Worm (Caenorhabditis elegans) whole organism, L4 larva: ENCODE data around the gene picc-1.
A peak's percentile ranks its signal among the peaks of the same experiment; 100 is the strongest.

Experiments
- F10B5.3 ChIP-seq: sonication (generic microtip); optimal IDR thresholded peaks from 2 replicates; lab custom pipeline; 2016; ENCODE audit warnings: mild to moderate bottlenecking, missing genetic modification characterization, missing compliant biosample characterization
- F26F4.8 ChIP-seq: fragments of 200-800 bp; sonication (Bioruptor generic); conservative IDR thresholded peaks from 2 replicates; pipeline ENCODE4 v1.3.6; 2022; ENCODE audit warnings: missing genetic modification characterization, missing compliant biosample characterization
- F49E8.2 ChIP-seq: sonication (generic microtip); optimal IDR thresholded peaks from 2 replicates; lab custom pipeline; 2016; ENCODE audit warnings: missing compliant biosample characterization, mild to moderate bottlenecking, missing genetic modification characterization, borderline replicate concordance
- R02D3.7 ChIP-seq: fragments of 150-350 bp; sonication (generic microtip); optimal IDR thresholded peaks from 3 replicates; lab custom pipeline; 2014; ENCODE audit warnings: missing biosample characterization, missing genetic modification characterization
- T26A8.4 ChIP-seq: fragments of 200-800 bp; sonication (Bioruptor generic); IDR thresholded peaks from 2 replicates; pipeline ENCODE4 v1.3.6; 2022; ENCODE audit warnings: missing genetic modification characterization, missing compliant biosample characterization
- Y105C5A.15 ChIP-seq: fragments of 200-800 bp; sonication (Bioruptor generic); IDR thresholded peaks from 2 replicates; pipeline ENCODE4 v1.3.6; 2022; ENCODE audit warnings: missing genetic modification characterization, missing compliant biosample characterization
- Y48G9A.11 ChIP-seq: fragments of 200-800 bp; sonication (Bioruptor generic); IDR thresholded peaks from 2 replicates; pipeline ENCODE4 v1.3.6; 2022; ENCODE audit warnings: missing genetic modification reagents, missing genetic modification characterization, missing compliant biosample characterization
- Y5F2A.4 ChIP-seq: fragments of 200-800 bp; sonication (Bioruptor generic); optimal IDR thresholded peaks from 2 replicates; lab custom pipeline; 2018; ENCODE audit warnings: mild to moderate bottlenecking, missing genetic modification characterization, missing compliant biosample characterization
- aha-1 ChIP-seq: fragments of 150-350 bp; peaks from one replicate; lab custom pipeline; 2014; ENCODE audit warnings: missing biosample characterization, missing genetic modification characterization
- ama-1 ChIP-seq: fragments of 150-350 bp; optimal IDR thresholded peaks from 2 replicates; lab custom pipeline; 2014; ENCODE audit warnings: inconsistent platforms, mixed read lengths
- arid-1 ChIP-seq: fragments of 200-800 bp; sonication (Bioruptor generic); conservative IDR thresholded peaks from 2 replicates; pipeline ENCODE4 v1.3.6; 2022; ENCODE audit warnings: missing genetic modification reagents, missing genetic modification characterization, missing compliant biosample characterization
- ceh-44 ChIP-seq: fragments of 200-800 bp; sonication (Bioruptor generic); IDR thresholded peaks from 2 replicates; pipeline ENCODE4 v1.3.6; 2022; ENCODE audit warnings: missing genetic modification reagents, missing genetic modification characterization, missing compliant biosample characterization
- ceh-82 ChIP-seq: sonication (generic microtip); optimal IDR thresholded peaks from 2 replicates; lab custom pipeline; 2017; ENCODE audit warnings: missing biosample characterization, missing genetic modification characterization
- cey-2 ChIP-seq: sonication (generic microtip); optimal IDR thresholded peaks from 3 replicates; lab custom pipeline; 2017; ENCODE audit warnings: missing genetic modification characterization, mild to moderate bottlenecking, missing compliant biosample characterization, antibody characterized with exemption, borderline replicate concordance; ENCODE audit not compliant: insufficient read depth
- daf-16 ChIP-seq, 3 experiments: sonication (generic microtip); optimal IDR thresholded peaks; 2 replicates each; lab custom pipeline; 2016 to 2017; ENCODE audit warnings: missing genetic modification characterization in 3 of 3, missing genetic modification reagents in 3 of 3, mild to moderate bottlenecking in 2 of 3, missing compliant biosample characterization in 2 of 3, missing biosample characterization in 1 of 3, moderate library complexity in 1 of 3
- daf-19 ChIP-seq: fragments of 200-800 bp; sonication (Bioruptor generic); conservative IDR thresholded peaks from 2 replicates; pipeline ENCODE4 v1.3.6; 2022; ENCODE audit warnings: missing genetic modification characterization, missing compliant biosample characterization
- dmd-6 ChIP-seq: fragments of 200-800 bp; sonication (Bioruptor generic); IDR thresholded peaks from 2 replicates; pipeline ENCODE4 v1.3.6; 2022; ENCODE audit warnings: missing genetic modification reagents, missing genetic modification characterization, missing compliant biosample characterization
- dmd-8 ChIP-seq: fragments of 200-800 bp; sonication (Bioruptor generic); IDR thresholded peaks from 2 replicates; pipeline ENCODE4 v1.3.6; 2022; ENCODE audit warnings: missing genetic modification characterization, missing compliant biosample characterization
- dmd-9 ChIP-seq: fragments of 200-800 bp; sonication (Bioruptor generic); IDR thresholded peaks from 2 replicates; pipeline ENCODE4 v1.3.6; 2022; ENCODE audit warnings: missing genetic modification reagents, missing genetic modification characterization, missing compliant biosample characterization
- gei-8 ChIP-seq: fragments of 200-800 bp; sonication (Bioruptor generic); optimal IDR thresholded peaks from 2 replicates; lab custom pipeline; 2018; ENCODE audit warnings: mild to moderate bottlenecking, missing genetic modification characterization, missing compliant biosample characterization
- hif-1 ChIP-seq, 2 experiments: sonication (generic microtip); optimal IDR thresholded peaks; 2 replicates each; lab custom pipeline; 2016 to 2017; ENCODE audit warnings: missing compliant biosample characterization in 2 of 2, missing genetic modification characterization in 2 of 2, missing genetic modification reagents in 2 of 2, missing genotype in 2 of 2, mild to moderate bottlenecking in 1 of 2
- hlh-30 ChIP-seq: sonication (generic microtip); optimal IDR thresholded peaks from 2 replicates; lab custom pipeline; 2017; ENCODE audit warnings: antibody characterized with exemption, mild to moderate bottlenecking, missing genetic modification characterization, missing compliant biosample characterization; ENCODE audit not compliant: insufficient read depth
- hmg-1.1 ChIP-seq: fragments of 200-800 bp; sonication (Bioruptor generic); IDR thresholded peaks from 2 replicates; pipeline ENCODE4 v1.3.6; 2022; ENCODE audit warnings: missing genetic modification reagents, missing genetic modification characterization, missing compliant biosample characterization
- jun-1 ChIP-seq: fragments of 150-350 bp; optimal IDR thresholded peaks from 2 replicates; lab custom pipeline; 2014; ENCODE audit warnings: missing biosample characterization, missing genetic modification reagents, missing genetic modification characterization
- lin-13 ChIP-seq: fragments of 150-350 bp; optimal IDR thresholded peaks from 2 replicates; lab custom pipeline; 2014; ENCODE audit warnings: missing biosample characterization, missing genetic modification reagents, missing genetic modification characterization
- lin-38 ChIP-seq: fragments of 200-800 bp; sonication (Bioruptor generic); IDR thresholded peaks from 2 replicates; pipeline ENCODE4 v1.3.6; 2022; ENCODE audit warnings: missing genetic modification reagents, missing genetic modification characterization, missing compliant biosample characterization
- madf-5 ChIP-seq, 2 experiments: fragments of 200-800 bp; sonication (Bioruptor generic); IDR thresholded peaks; 2 replicates each; pipeline ENCODE4 v1.3.6; 2022; ENCODE audit warnings: missing compliant biosample characterization in 2 of 2, missing genetic modification characterization in 2 of 2
- madf-9 ChIP-seq: fragments of 200-800 bp; sonication (Bioruptor generic); conservative IDR thresholded peaks from 2 replicates; pipeline ENCODE4 v1.3.6; 2022; ENCODE audit warnings: missing genetic modification reagents, missing genetic modification characterization, missing compliant biosample characterization
- mep-1 ChIP-seq: fragments of 150-350 bp; sonication (generic microtip); optimal IDR thresholded peaks from 3 replicates; lab custom pipeline; 2014; ENCODE audit warnings: missing biosample characterization, missing genetic modification characterization
- mes-2 ChIP-seq: sonication (generic microtip); optimal IDR thresholded peaks from 2 replicates; lab custom pipeline; 2016; ENCODE audit warnings: missing genotype, mild to moderate bottlenecking, missing genetic modification characterization, missing compliant biosample characterization; ENCODE audit not compliant: poor library complexity, severe bottlenecking
- mxl-2 ChIP-seq: fragments of 200-800 bp; sonication (Bioruptor generic); conservative IDR thresholded peaks from 2 replicates; pipeline ENCODE4 v1.3.6; 2022; ENCODE audit warnings: missing genetic modification reagents, missing genetic modification characterization, missing compliant biosample characterization
- mxl-3 ChIP-seq: fragments of 200-800 bp; sonication (Bioruptor generic); optimal IDR thresholded peaks from 2 replicates; lab custom pipeline; 2018; ENCODE audit warnings: mild to moderate bottlenecking, missing genetic modification characterization, missing compliant biosample characterization
- nhr-11 ChIP-seq: fragments of 150-350 bp; optimal IDR thresholded peaks from 2 replicates; lab custom pipeline; 2014; ENCODE audit warnings: missing biosample characterization, missing genetic modification characterization
- nhr-28 ChIP-seq: fragments of 150-350 bp; optimal IDR thresholded peaks from 2 replicates; lab custom pipeline; 2014; ENCODE audit warnings: missing biosample characterization, missing genetic modification characterization
- nhr-42 ChIP-seq: fragments of 200-800 bp; sonication (Bioruptor generic); IDR thresholded peaks from 2 replicates; pipeline ENCODE4 v1.3.6; 2022; ENCODE audit warnings: missing genetic modification characterization, missing compliant biosample characterization
- nhr-48 ChIP-seq: sonication (generic microtip); optimal IDR thresholded peaks from 2 replicates; lab custom pipeline; 2016; ENCODE audit warnings: mild to moderate bottlenecking, missing genetic modification characterization, missing compliant biosample characterization
- nhr-6 ChIP-seq: fragments of 150-350 bp; optimal IDR thresholded peaks from 2 replicates; lab custom pipeline; 2014; ENCODE audit warnings: missing biosample characterization, missing genetic modification characterization
- nhr-76 ChIP-seq: fragments of 150-350 bp; optimal IDR thresholded peaks from 2 replicates; lab custom pipeline; 2014; ENCODE audit warnings: missing biosample characterization, missing genetic modification characterization
- pha-4 ChIP-seq, 2 experiments: fragments of 150-350 bp in 1 of 2; fragments of 200-800 bp in 1 of 2; sonication (Bioruptor generic) in 1 of 2; IDR thresholded peaks in 1 of 2; optimal IDR thresholded peaks in 1 of 2; 2 replicates each; pipeline versions ENCODE4 v1.3.6 to Lab custom; 2014 to 2022; ENCODE audit warnings: missing genetic modification characterization in 2 of 2, missing genetic modification reagents in 2 of 2, missing biosample characterization in 1 of 2, missing compliant biosample characterization in 1 of 2
- rbr-2 ChIP-seq: sonication (generic microtip); optimal IDR thresholded peaks from 2 replicates; lab custom pipeline; 2016; ENCODE audit warnings: missing genotype, missing genetic modification characterization, missing compliant biosample characterization
- skn-1 ChIP-seq: fragments of 150-350 bp; optimal IDR thresholded peaks from 2 replicates; lab custom pipeline; 2014; ENCODE audit warnings: missing biosample characterization, missing genetic modification characterization
- snpc-1.2 ChIP-seq: fragments of 200-800 bp; sonication (Bioruptor generic); IDR thresholded peaks from 2 replicates; pipeline ENCODE4 v1.3.6; 2022; ENCODE audit warnings: missing genetic modification reagents, missing genetic modification characterization, missing compliant biosample characterization
- unc-130 ChIP-seq: sonication (generic microtip); optimal IDR thresholded peaks from 2 replicates; lab custom pipeline; 2016; ENCODE audit warnings: missing genetic modification reagents, missing genetic modification characterization, missing compliant biosample characterization
- unc-39 ChIP-seq: sonication (generic microtip); optimal IDR thresholded peaks from 2 replicates; lab custom pipeline; 2017; ENCODE audit warnings: missing biosample characterization, missing genetic modification characterization
- vab-7 ChIP-seq: fragments of 200-800 bp; sonication (Bioruptor generic); IDR thresholded peaks from 2 replicates; pipeline ENCODE4 v1.3.6; 2022; ENCODE audit warnings: missing genetic modification reagents, missing genetic modification characterization, missing compliant biosample characterization
- zag-1 ChIP-seq: fragments of 150-350 bp; optimal IDR thresholded peaks from 2 replicates; lab custom pipeline; 2014; ENCODE audit warnings: missing biosample characterization, missing genetic modification characterization
- zip-11 ChIP-seq: fragments of 200-800 bp; sonication (Bioruptor generic); IDR thresholded peaks from 2 replicates; pipeline ENCODE4 v1.3.6; 2022; ENCODE audit warnings: missing genetic modification characterization, missing compliant biosample characterization
- ztf-11 ChIP-seq: fragments of 150-350 bp; optimal IDR thresholded peaks from 2 replicates; lab custom pipeline; 2014; ENCODE audit warnings: missing biosample characterization, missing genetic modification characterization

The picc-1 gene

DNA sequence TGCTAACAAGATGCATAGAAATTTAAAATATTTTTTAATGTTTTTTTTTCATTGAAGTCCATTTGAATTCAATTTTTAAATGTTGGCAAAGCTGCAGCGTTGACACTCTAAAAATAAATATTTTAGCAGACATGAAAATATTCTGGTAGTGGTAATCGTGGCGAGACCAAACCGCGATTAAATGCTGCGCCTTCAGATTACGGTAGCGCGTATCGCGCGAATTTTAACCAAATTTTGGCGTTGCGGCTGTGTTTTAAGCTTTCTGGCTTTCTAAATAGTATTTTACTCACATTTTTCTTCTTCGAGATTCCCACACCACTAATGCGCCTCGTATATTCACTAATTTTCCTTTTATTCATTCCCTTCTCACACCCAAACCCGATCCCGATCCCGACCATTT is 22.7 kb upstream of the picc-1 start, which contains the start of gene cpg-4:
cpg-4 (plus strand) TSS at position 303 of the 400 bp plus-strand sequence.
- TF ChIP-seq dmd-8 = no peak
- TF ChIP-seq nhr-11 = no peak
- TF ChIP-seq gei-8 = no peak
- TF ChIP-seq T26A8.4 = no peak
- TF ChIP-seq rbr-2 = no peak
- 0 out of 2 replicates have a peak, but pooled peaks have one; percentile 27 for TF ChIP-seq snpc-1.2 (GFP tag; lab: Robert Waterston, UW)
- no peak for TF ChIP-seq jun-1 (tag; lab: Kevin White, UChicago)
- no peak for TF ChIP-seq F10B5.3 (tag; lab: Kevin White, UChicago)
- TF ChIP-seq lin-38 (GFP tag; lab: Robert Waterston, UW) = peak; percentile 44; the same call in 1 of the 2 replicates
- TF ChIP-seq madf-9 (GFP tag; lab: Robert Waterston, UW) = no peak
- no peak for TF ChIP-seq hif-1 (tag; optimal IDR thresholded peaks at IDR 0.05; lab: Kevin White, UChicago)
- TF ChIP-seq zip-11 (GFP tag; lab: Robert Waterston, UW) = no peak
- TF ChIP-seq unc-130 = peak; percentile 18
- no peak for TF ChIP-seq Y105C5A.15 (GFP tag; lab: Robert Waterston, UW)
- no peak for TF ChIP-seq pha-4 (GFP tag; IDR thresholded peaks at IDR 0.05; lab: Robert Waterston, UW)
- TF ChIP-seq pha-4 (tag; optimal IDR thresholded peaks at IDR 0.05; lab: Kevin White, UChicago) = no peak
- TF ChIP-seq hmg-1.1 (GFP tag; lab: Robert Waterston, UW) = no peak
- no peak for TF ChIP-seq mep-1 (tag; lab: Kevin White, UChicago)
- TF ChIP-seq unc-39 (tag; lab: Kevin White, UChicago) = no peak
- TF ChIP-seq Y48G9A.11 (GFP tag; lab: Robert Waterston, UW) = peak; percentile 63; the same call in 1 of the 2 replicates
- peak; percentile 32 for TF ChIP-seq F49E8.2
- TF ChIP-seq mxl-3 (GFP tag; lab: Kevin White, UChicago) = no peak
- TF ChIP-seq ceh-82 = no peak
- TF ChIP-seq mxl-2 (GFP tag; lab: Robert Waterston, UW) = no peak
- TF ChIP-seq vab-7 = no peak
- TF ChIP-seq nhr-6 (tag; lab: Kevin White, UChicago) = no peak
- no peak for TF ChIP-seq ztf-11 (tag; lab: Kevin White, UChicago)
- no peak for TF ChIP-seq nhr-42
- TF ChIP-seq skn-1 (tag; lab: Kevin White, UChicago) = no peak

DNA sequence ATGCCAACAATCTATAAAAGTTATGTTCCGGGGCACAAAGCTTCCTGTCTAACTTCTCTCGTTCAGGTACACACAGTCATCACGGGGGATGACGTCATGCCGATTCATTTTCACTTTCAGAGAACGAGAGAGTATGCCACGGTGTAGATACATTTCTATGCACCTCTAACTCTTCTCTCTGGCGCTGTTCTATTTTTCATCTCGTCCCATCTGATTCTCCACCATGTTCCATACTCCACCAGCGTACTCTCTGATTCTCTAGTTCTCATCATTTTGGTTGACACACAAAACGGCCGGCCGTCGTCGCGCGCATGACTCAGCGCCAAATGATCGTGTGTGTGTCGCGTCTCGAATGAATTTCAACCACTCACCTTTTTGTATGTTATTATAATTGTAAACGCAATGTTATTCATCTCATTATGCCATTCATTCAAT is 18.4 kb upstream of the picc-1 start:
- TF ChIP-seq jun-1 (tag; lab: Kevin White, UChicago) (peak; percentile 93), nhr-76 (tag; lab: Kevin White, UChicago) (peak; percentile 33), daf-19 (GFP tag; lab: Robert Waterston, UW) (no peak), ceh-44 (no peak), dmd-8 (no peak), R02D3.7 (tag; lab: Kevin White, UChicago) (no peak), Y5F2A.4 (GFP tag; lab: Kevin White, UChicago) (no peak), ama-1 (lab: Kevin White, UChicago) (peak; percentile 36), arid-1 (GFP tag; lab: Robert Waterston, UW) (peak; percentile 78), F10B5.3 (tag; lab: Kevin White, UChicago) (peak; percentile 51), F26F4.8 (GFP tag; lab: Robert Waterston, UW) (no peak), lin-13 (GFP tag; lab: Kevin White, UChicago) (peak; percentile 81), dmd-6 (GFP tag; lab: Robert Waterston, UW) (peak; percentile 99), vab-7 (no peak), hlh-30 (peak; percentile 97), nhr-48 (tag; lab: Kevin White, UChicago) (peak; percentile 98), nhr-28 (peak; percentile 98), nhr-42 (peak; percentile 91), mes-2 (tag; lab: Kevin White, UChicago) (peak; percentile 74), zip-11 (GFP tag; lab: Robert Waterston, UW) (no peak), dmd-9 (GFP tag; lab: Robert Waterston, UW) (peak; percentile 64; the same call in 1 of the 2 replicates), nhr-11 (peak; percentile 92), mxl-2 (GFP tag; lab: Robert Waterston, UW) (peak; percentile 71; the same call in 1 of the 2 replicates), daf-16 (GFP tag; optimal IDR thresholded peaks at IDR 0.05; lab: Kevin White, UChicago) (peak; percentile 59 to 89), daf-16 (tag; optimal IDR thresholded peaks at IDR 0.05; lab: Kevin White, UChicago) (peak; percentile 98), lin-38 (GFP tag; lab: Robert Waterston, UW) (peak; percentile 71), madf-5 (GFP tag; IDR thresholded peaks at IDR 0.05; lab: Robert Waterston, UW) (peak in 1 of 2 experiments; percentile 59; a peak in 1 of 4 replicates), zag-1 (tag; lab: Kevin White, UChicago) (no peak), aha-1 (peak; percentile 95), cey-2 (tag; lab: Kevin White, UChicago) (no peak), ceh-82 (no peak)
